Worm (Caenorhabditis elegans) whole organism, L2 larva: ENCODE measurements around the gene srh-298.

Experiments used
- elt-3 ChIP-seq: sonication (generic microtip); optimal IDR thresholded peaks from 2 replicates; lab custom pipeline; 2017; ENCODE audit warnings: missing biosample characterization, missing genetic modification characterization
- lin-13 ChIP-seq: fragments of 150-350 bp; optimal IDR thresholded peaks from 2 replicates; lab custom pipeline; 2014; ENCODE audit warnings: missing biosample characterization, missing genetic modification reagents, missing genetic modification characterization
- lsy-2 ChIP-seq, 2 experiments: fragments of 150-350 bp in 1 of 2; sonication (generic microtip) in 1 of 2; optimal IDR thresholded peaks; 2 replicates each; lab custom pipeline; 2014 to 2017; ENCODE audit warnings: missing biosample characterization in 2 of 2, missing genetic modification characterization in 2 of 2
- nhr-10 ChIP-seq: sonication (generic microtip); optimal IDR thresholded peaks from 2 replicates; lab custom pipeline; 2017; ENCODE audit warnings: missing biosample characterization, missing genetic modification characterization

- TF ChIP-seq nhr-10 (tag; lab: Kevin White, UChicago) (no peak), lin-13 (no peak), elt-3 (tag; lab: Kevin White, UChicago) (no peak), lsy-2 (tag; optimal IDR thresholded peaks at IDR 0.05; lab: Kevin White, UChicago) (no peak)
These were observed 34.3 kb upstream of the srh-298 start for ce11 chrV:17784363-17784762.
